Fruit fly (Drosophila melanogaster) whole organism: ENCODE results near the gene Mob3.

Experiments used
- CG8478 ChIP-seq: fragments of >200 bp; optimal IDR thresholded peaks from 2 replicates; lab custom pipeline; 2018; ENCODE audit warnings: inconsistent platforms
- pan ChIP-seq: fragments of >200 bp; optimal IDR thresholded peaks from 2 replicates; lab custom pipeline; 2017
- psq ChIP-seq: fragments of >200 bp; optimal IDR thresholded peaks from 2 replicates; lab custom pipeline; 2017
- usp ChIP-seq: fragments of >200 bp; optimal IDR thresholded peaks from 2 replicates; lab custom pipeline; 2017; ENCODE audit warnings: missing biosample characterization, missing genetic modification characterization, mixed read lengths

- TF ChIP-seq usp (GFP tag; lab: Kevin White, UChicago) (no peak), psq (lab: Kevin White, UChicago) (no peak), CG8478 (lab: Kevin White, UChicago) (no peak), pan (no peak)
Observed at dm6 chr2L:10246785-10247190, 18.3 kb upstream of the Mob3 start, which contains the start of gene chico.
